Fruit fly (Drosophila melanogaster) Kc167 (cell line): ENCODE data around the gene CG15533.

Experiments
- Myc ChIP-seq: fragments of >200 bp; optimal IDR thresholded peaks from 2 replicates; lab custom pipeline; 2017; ENCODE audit warnings: missing external identifiers
- Sin3A ChIP-seq: fragments of >200 bp; optimal IDR thresholded peaks from 2 replicates; lab custom pipeline; 2018; ENCODE audit warnings: missing external identifiers
- h ChIP-seq: fragments of >200 bp; optimal IDR thresholded peaks from 3 replicates; lab custom pipeline; 2018; ENCODE audit warnings: missing external identifiers
- insv ChIP-seq: fragments of >200 bp; optimal IDR thresholded peaks from 3 replicates; lab custom pipeline; 2018; ENCODE audit warnings: missing external identifiers
- psq ChIP-seq: fragments of >200 bp; optimal IDR thresholded peaks from 2 replicates; lab custom pipeline; 2017; ENCODE audit warnings: missing external identifiers
- ttk ChIP-seq: sonication (Bioruptor generic); optimal IDR thresholded peaks from 2 replicates; lab custom pipeline; 2017; ENCODE audit warnings: missing external identifiers

CG15533 gene

DNA sequence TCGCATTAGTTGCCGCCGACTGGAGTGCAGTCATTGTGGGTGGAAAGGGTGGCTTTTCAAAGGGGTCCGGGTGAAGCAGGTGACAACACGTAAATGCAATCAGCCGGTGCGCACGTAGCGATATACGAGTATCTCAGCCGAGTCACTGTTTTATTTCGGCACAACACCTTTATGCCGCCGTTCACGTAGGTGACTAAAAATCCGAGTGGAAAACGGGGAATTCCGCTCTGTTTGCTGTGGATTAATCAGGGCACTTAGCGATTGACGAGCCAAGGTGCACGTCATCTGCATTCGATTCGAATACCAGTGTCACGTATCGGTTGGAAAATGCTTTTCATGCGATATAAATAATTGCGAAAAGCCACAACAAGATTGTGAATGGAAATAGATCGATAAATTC is 22.1 kb upstream of the CG15533 start:
- TF ChIP-seq Myc, result no peak
- no peak for TF ChIP-seq psq (lab: Kevin White, UChicago)
- no peak for TF ChIP-seq Sin3A (lab: Kevin White, UChicago)

DNA sequence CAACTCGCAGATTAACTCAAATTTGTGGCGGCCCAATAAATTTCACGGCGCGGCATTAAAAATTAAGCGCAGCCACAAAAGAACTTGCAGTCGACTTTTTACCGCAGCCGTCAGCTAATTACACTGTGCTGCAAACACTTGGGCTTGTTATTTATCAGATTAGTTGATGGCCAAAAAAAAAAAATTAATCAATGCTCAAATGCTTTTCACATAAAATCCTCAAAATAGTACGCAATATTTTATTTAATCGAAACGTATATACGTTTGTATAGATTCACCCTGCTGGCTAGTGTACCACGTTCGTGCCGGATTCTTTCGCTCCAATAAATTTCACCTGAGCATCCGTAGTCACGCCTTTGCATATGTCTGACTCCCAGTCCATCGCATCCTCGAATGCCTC is 14.8 kb upstream of the CG15533 start:
- TF ChIP-seq insv (no peak), ttk (no peak), Sin3A (lab: Kevin White, UChicago) (no peak), h (no peak), Myc (no peak), psq (lab: Kevin White, UChicago) (no peak)

- TF ChIP-seq ttk (no peak), h (no peak), insv (no peak), psq (lab: Kevin White, UChicago) (no peak), Myc (no peak), Sin3A (lab: Kevin White, UChicago) (no peak)
Measured at dm6 chr3R:30416765-30417274, 11.8 kb upstream of the CG15533 start.

DNA sequence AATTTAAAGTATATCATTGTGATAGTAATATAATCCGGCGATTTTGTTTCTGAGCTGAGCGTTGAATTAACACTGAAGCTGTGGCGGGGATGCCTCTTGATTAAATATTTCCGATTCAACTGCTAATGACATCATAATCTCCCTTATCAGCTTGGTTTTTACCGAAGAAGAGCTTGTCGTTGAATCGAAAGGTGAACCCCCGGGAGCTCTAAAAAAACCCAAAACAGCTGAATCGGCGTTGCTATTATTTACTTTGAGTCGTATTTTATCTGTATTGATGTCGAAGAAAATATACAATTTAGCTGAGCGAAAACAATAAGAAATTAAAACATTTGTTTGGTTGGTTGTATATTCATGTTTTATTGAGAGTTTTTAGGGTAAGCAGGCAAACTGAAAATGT is 9.4 kb upstream of the CG15533 start:
- no peak for TF ChIP-seq Myc
- TF ChIP-seq ttk, result no peak

DNA sequence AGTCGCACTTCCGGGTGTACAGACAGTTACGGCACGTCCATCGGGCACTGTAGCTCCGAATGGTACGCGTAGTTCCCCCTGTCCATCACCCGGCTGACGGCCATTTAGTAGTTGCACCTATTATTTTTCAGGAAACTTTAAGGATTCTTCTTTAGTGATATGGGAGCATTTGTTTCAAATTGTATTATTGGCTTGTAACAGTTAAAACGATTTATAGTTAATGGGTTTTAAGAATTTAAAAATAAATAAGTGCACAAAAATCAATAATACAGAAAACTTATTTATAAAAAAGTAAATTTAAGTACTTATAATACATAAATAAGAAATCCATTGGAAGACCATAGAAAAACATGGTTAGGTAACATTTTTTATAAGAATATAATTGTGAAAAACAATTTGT is 5.7 kb upstream of the CG15533 start, which contains the start of the genes CG2217 and CG42740:
CG2217 (minus strand) TSS at position 101 of the 400 bp plus-strand sequence.
CG42740 (minus strand) TSS at position 101 of the 400 bp plus-strand sequence.
- no peak for TF ChIP-seq psq (lab: Kevin White, UChicago)
- TF ChIP-seq h, result no peak
- TF ChIP-seq Myc, result no peak
- no peak for TF ChIP-seq insv
- no peak for TF ChIP-seq Sin3A (lab: Kevin White, UChicago)
- no peak for TF ChIP-seq ttk

DNA sequence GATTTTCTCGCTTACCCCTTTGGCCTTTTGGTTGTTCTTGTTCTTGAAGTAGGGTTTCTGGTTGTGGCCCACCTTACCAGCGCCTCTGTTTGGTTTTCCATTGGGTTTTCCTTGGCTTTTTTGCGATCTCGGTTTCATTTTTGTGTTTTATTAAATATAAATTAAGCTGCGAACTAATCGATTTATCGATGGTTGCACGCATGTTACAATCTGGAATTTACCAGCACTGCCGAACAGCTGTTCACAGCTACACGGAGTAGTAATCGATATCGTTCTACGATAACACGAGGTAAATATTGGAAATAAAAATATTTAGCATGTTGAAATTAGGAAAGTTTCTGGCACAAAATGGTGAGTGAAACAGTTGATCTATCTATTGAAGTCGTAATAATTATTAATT is 4.9 kb upstream of the CG15533 start, which contains the start of the genes CG15535 and mRpS18C:
CG15535 (minus strand) TSS at position 235 of the 400 bp plus-strand sequence.
mRpS18C (plus strand) TSS at position 280 of the 400 bp plus-strand sequence.
- TF ChIP-seq ttk (no peak), h (no peak), insv (no peak), Myc (no peak), Sin3A (lab: Kevin White, UChicago) (no peak), psq (lab: Kevin White, UChicago) (no peak)

DNA sequence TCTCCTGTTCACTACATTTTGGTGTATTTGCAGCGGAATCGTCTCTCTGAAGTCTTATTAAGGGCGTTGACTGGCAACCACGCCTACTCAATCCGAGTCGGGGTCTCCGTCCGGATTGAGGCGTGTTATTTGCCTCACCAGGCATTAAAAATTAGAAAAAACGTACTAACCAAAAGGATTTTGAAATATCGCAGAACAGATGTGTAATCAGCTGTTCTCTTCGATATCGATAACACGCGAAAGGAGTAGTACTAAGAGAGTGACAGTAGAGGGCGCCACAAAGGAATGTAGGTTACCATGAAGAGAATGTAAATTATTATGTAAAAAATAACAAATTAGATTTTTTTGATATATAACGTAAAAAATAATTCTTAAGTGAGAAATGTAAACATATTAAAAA is 3.6 kb upstream of the CG15533 start, which contains the start of gene CG15536:
CG15536 (minus strand) TSS at position 170 of the 400 bp plus-strand sequence.
- TF ChIP-seq psq (lab: Kevin White, UChicago) (no peak), h (no peak), Sin3A (lab: Kevin White, UChicago) (no peak), insv (no peak), Myc (no peak), ttk (no peak)

- TF ChIP-seq ttk (no peak), h (no peak), Sin3A (lab: Kevin White, UChicago) (no peak), psq (lab: Kevin White, UChicago) (no peak), Myc (no peak), insv (no peak)
Measured at dm6 chr3R:30425622-30426021, 3.0 kb upstream of the CG15533 start.

DNA sequence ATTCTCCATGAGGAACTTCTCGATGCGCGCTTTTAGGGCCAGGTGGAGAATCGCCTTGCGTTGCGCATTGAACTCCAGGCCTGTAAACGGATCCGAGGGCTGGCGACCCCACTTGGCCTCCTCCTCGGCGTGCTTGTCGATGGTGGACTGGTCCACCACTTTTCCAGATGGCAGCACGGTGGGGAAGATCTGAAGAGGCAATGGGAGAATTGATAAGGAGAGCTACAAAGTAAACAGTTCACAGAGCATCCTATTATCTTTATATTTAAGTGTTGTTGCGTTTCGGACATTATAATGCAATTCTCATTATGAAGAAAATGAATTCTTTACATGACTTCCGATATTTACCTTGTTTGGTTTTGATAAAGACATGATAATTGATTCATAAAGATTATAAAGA is 2.0 kb upstream of the CG15533 start:
- no peak for TF ChIP-seq psq (lab: Kevin White, UChicago)

dm6 chr3R:30427805-30428359 is 738 bp upstream of the CG15533 start, which contains the start of gene CG2218:
TSS of gene CG2218 (minus strand) at chr3R:30428276.
- TF ChIP-seq h (no peak), ttk (no peak), Myc (no peak), Sin3A (lab: Kevin White, UChicago) (no peak), insv (no peak), psq (lab: Kevin White, UChicago) (no peak)

dm6 chr3R:30431258-30432114 is 2.9 kb downstream of the CG15533 start, which contains the start of gene CG15534:
TSS of gene CG15534 (plus strand) at chr3R:30432064.
- TF ChIP-seq h (no peak), ttk (no peak), Myc (no peak), Sin3A (lab: Kevin White, UChicago) (no peak), psq (lab: Kevin White, UChicago) (no peak), insv (no peak)

- no peak for TF ChIP-seq Myc
- no peak for TF ChIP-seq ttk
- no peak for TF ChIP-seq h
- no peak for TF ChIP-seq Sin3A (lab: Kevin White, UChicago)
- TF ChIP-seq insv, result no peak
- TF ChIP-seq psq (lab: Kevin White, UChicago), result no peak
Measured at dm6 chr3R:30443549-30444133, 15.0 kb downstream of the CG15533 start, which contains the start of gene CG15537. TSS of gene CG15537 (minus strand) at chr3R:30443599.

DNA sequence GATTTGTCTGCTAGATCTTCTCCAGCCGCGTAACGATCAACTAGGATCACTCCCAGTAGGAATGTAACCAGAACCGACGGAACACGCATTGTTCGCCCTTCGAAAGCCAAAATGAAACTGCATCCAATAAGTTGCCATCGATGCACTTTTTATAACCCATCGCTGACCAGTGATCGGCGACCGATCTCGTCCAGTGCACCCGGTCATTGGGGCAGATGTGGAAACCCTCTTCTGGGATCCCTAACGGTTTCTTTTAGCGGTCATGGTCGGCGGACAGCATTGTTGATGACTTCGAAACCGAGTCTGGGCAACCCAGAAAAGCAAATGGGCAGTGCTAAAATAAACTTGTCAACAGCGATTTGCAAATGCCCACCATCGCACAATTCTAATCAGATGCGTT is 16.3 kb downstream of the CG15533 start, which contains the start of gene Osi23:
Osi23 (minus strand) TSS at position 101 of the 400 bp plus-strand sequence.
- TF ChIP-seq h (no peak), insv (no peak), Sin3A (lab: Kevin White, UChicago) (no peak), psq (lab: Kevin White, UChicago) (no peak)
